Fruit fly (Drosophila melanogaster) whole organism, embryonic: ENCODE measurements around the gene CG7011.

Experiments
- BEAF-32 ChIP-seq: fragments of 200-800 bp; sonication (Bioruptor generic); optimal IDR thresholded peaks from 3 replicates; lab custom pipeline; 2017; ENCODE audit warnings: missing biosample characterization, missing genetic modification characterization, mild to moderate bottlenecking, moderate library complexity, missing genetic modification reagents
- CG10274 ChIP-seq: fragments of 200-800 bp; sonication (Bioruptor generic); optimal IDR thresholded peaks from 3 replicates; lab custom pipeline; 2017; ENCODE audit warnings: missing biosample characterization, mild to moderate bottlenecking, missing genetic modification characterization
- CG10462 ChIP-seq: fragments of 200-800 bp; sonication (Bioruptor generic); optimal IDR thresholded peaks from 2 replicates; lab custom pipeline; 2016; ENCODE audit warnings: missing biosample characterization, missing genetic modification characterization
- CG15514 ChIP-seq: fragments of 200-800 bp; sonication (Bioruptor generic); optimal IDR thresholded peaks from 3 replicates; lab custom pipeline; 2017; ENCODE audit warnings: missing biosample characterization, missing genetic modification characterization, mild to moderate bottlenecking, moderate library complexity, missing genetic modification reagents
- CG1647 ChIP-seq: fragments of 200-800 bp; sonication (Bioruptor generic); optimal IDR thresholded peaks from 3 replicates; lab custom pipeline; 2016; ENCODE audit warnings: missing biosample characterization, missing genetic modification characterization
- CG17328 ChIP-seq: fragments of 200-800 bp; sonication (Bioruptor generic); IDR thresholded peaks from 2 replicates; pipeline ENCODE4 v1.3.6; 2022; ENCODE audit warnings: missing biosample characterization, missing genetic modification characterization
- CG17912 ChIP-seq: fragments of 200-800 bp; sonication (Bioruptor generic); optimal IDR thresholded peaks from 2 replicates; lab custom pipeline; 2018; ENCODE audit warnings: missing biosample characterization, mild to moderate bottlenecking, missing genetic modification characterization
- CG18764 ChIP-seq: fragments of 200-800 bp; sonication (Bioruptor generic); optimal IDR thresholded peaks from 3 replicates; lab custom pipeline; 2016; ENCODE audit warnings: missing biosample characterization, missing genetic modification characterization
- CG2199 ChIP-seq: fragments of 200-800 bp; sonication (Bioruptor generic); IDR thresholded peaks from 3 replicates; pipeline ENCODE4 v1.3.6; 2022; ENCODE audit warnings: missing biosample characterization, missing genetic modification characterization
- CG2712 ChIP-seq: fragments of 200-800 bp; optimal IDR thresholded peaks from 3 replicates; lab custom pipeline; 2019; ENCODE audit warnings: missing biosample characterization, mild to moderate bottlenecking, missing genetic modification characterization, moderate library complexity
- CG3065 ChIP-seq: fragments of 200-800 bp; sonication (Bioruptor generic); optimal IDR thresholded peaks from 2 replicates; lab custom pipeline; 2016; ENCODE audit warnings: missing biosample characterization, missing genetic modification characterization
- CG3163 ChIP-seq: fragments of 200-800 bp; sonication (Bioruptor generic); optimal IDR thresholded peaks from 3 replicates; lab custom pipeline; 2016; ENCODE audit warnings: missing biosample characterization, missing genetic modification characterization
- CG33557 ChIP-seq: fragments of 200-800 bp; sonication (Bioruptor generic); optimal IDR thresholded peaks from 2 replicates; lab custom pipeline; 2019; ENCODE audit warnings: missing biosample characterization, mild to moderate bottlenecking, missing genetic modification characterization, moderate library complexity
- CG4328 ChIP-seq: fragments of 200-800 bp; sonication (Bioruptor generic); optimal IDR thresholded peaks from 3 replicates; lab custom pipeline; 2017; ENCODE audit warnings: missing biosample characterization, missing genetic modification reagents, missing genetic modification characterization
- CG4360 ChIP-seq: fragments of 200-800 bp; sonication (Bioruptor generic); IDR thresholded peaks from 2 replicates; pipeline ENCODE4 v1.3.6; 2022; ENCODE audit warnings: missing biosample characterization, missing genetic modification characterization
- CG5180 ChIP-seq: fragments of 200-800 bp; sonication (Bioruptor generic); optimal IDR thresholded peaks from 3 replicates; lab custom pipeline; 2017; ENCODE audit warnings: missing biosample characterization, missing genetic modification characterization, mild to moderate bottlenecking, moderate library complexity, missing genetic modification reagents
- CG6854 ChIP-seq: fragments of 200-800 bp; sonication (Bioruptor generic); optimal IDR thresholded peaks from 3 replicates; lab custom pipeline; 2017; ENCODE audit warnings: missing biosample characterization, mild to moderate bottlenecking, missing genetic modification characterization
- CG7556 ChIP-seq: fragments of 200-800 bp; sonication (Bioruptor generic); optimal IDR thresholded peaks from 2 replicates; lab custom pipeline; 2017; ENCODE audit warnings: missing biosample characterization, mild to moderate bottlenecking, missing genetic modification characterization
- CG7928 ChIP-seq: fragments of 200-800 bp; sonication (Bioruptor generic); optimal IDR thresholded peaks from 2 replicates; lab custom pipeline; 2017; ENCODE audit warnings: missing biosample characterization, mild to moderate bottlenecking, missing genetic modification characterization
- CG7963 ChIP-seq: fragments of 200-800 bp; sonication (Bioruptor generic); IDR thresholded peaks from 3 replicates; pipeline ENCODE4 v1.3.6; 2022; ENCODE audit warnings: missing biosample characterization, missing genetic modification characterization; ENCODE audit not compliant: partially characterized antibody
- CG8924 ChIP-seq: fragments of 200-800 bp; optimal IDR thresholded peaks from 3 replicates; lab custom pipeline; 2019; ENCODE audit warnings: missing biosample characterization, mild to moderate bottlenecking, missing genetic modification characterization, moderate library complexity
- CG9437 ChIP-seq: fragments of 200-800 bp; sonication (Bioruptor generic); optimal IDR thresholded peaks from 2 replicates; lab custom pipeline; 2018; ENCODE audit warnings: missing biosample characterization, mild to moderate bottlenecking, missing genetic modification characterization
- CG9817 ChIP-seq: fragments of 200-800 bp; sonication (Bioruptor generic); optimal IDR thresholded peaks from 2 replicates; lab custom pipeline; 2018; ENCODE audit warnings: missing biosample characterization, mild to moderate bottlenecking, missing genetic modification characterization, moderate library complexity
- CrebB ChIP-seq: fragments of 200-800 bp; sonication (Bioruptor generic); optimal IDR thresholded peaks from 3 replicates; lab custom pipeline; 2018; ENCODE audit warnings: missing biosample characterization, mild to moderate bottlenecking, missing genetic modification characterization
- Doc3 ChIP-seq: fragments of 200-800 bp; sonication (Bioruptor generic); IDR thresholded peaks from 3 replicates; pipeline ENCODE4 v1.3.6; 2022; ENCODE audit warnings: missing biosample characterization, missing genetic modification characterization; ENCODE audit not compliant: partially characterized antibody
- Fer3 ChIP-seq: fragments of 200-800 bp; sonication (Bioruptor generic); optimal IDR thresholded peaks from 2 replicates; lab custom pipeline; 2018; ENCODE audit warnings: missing biosample characterization, mild to moderate bottlenecking, missing genetic modification characterization, moderate library complexity
- HLH3B ChIP-seq: fragments of 200-800 bp; sonication (Bioruptor generic); IDR thresholded peaks from 2 replicates; pipeline ENCODE4 v1.3.6; 2022; ENCODE audit warnings: missing biosample characterization, missing genetic modification characterization
- Hey ChIP-seq: fragments of 200-800 bp; sonication (Bioruptor generic); optimal IDR thresholded peaks from 3 replicates; lab custom pipeline; 2018; ENCODE audit warnings: missing biosample characterization, mild to moderate bottlenecking, missing genetic modification characterization
- Lhr ChIP-seq: fragments of 200-800 bp; sonication (Bioruptor generic); optimal IDR thresholded peaks from 3 replicates; lab custom pipeline; 2017; ENCODE audit warnings: mild to moderate bottlenecking, missing biosample characterization, missing genetic modification reagents, missing genetic modification characterization
- Mad ChIP-seq: fragments of 200-800 bp; sonication (Bioruptor generic); optimal IDR thresholded peaks from 2 replicates; lab custom pipeline; 2016; ENCODE audit warnings: missing biosample characterization, missing genetic modification characterization
- Myb ChIP-seq: fragments of 200-800 bp; sonication (Bioruptor generic); optimal IDR thresholded peaks from 2 replicates; lab custom pipeline; 2016; ENCODE audit warnings: missing biosample characterization, missing genetic modification characterization
- Rx ChIP-seq: fragments of 200-800 bp; sonication (Bioruptor generic); IDR thresholded peaks from 2 replicates; pipeline ENCODE4 v1.3.6; 2022; ENCODE audit warnings: missing biosample characterization, missing genetic modification characterization
- YL-1 ChIP-seq: fragments of 200-800 bp; sonication (Bioruptor generic); optimal IDR thresholded peaks from 3 replicates; lab custom pipeline; 2017; ENCODE audit warnings: missing biosample characterization, mild to moderate bottlenecking, missing genetic modification characterization
- ab ChIP-seq: fragments of 200-800 bp; sonication (Bioruptor generic); optimal IDR thresholded peaks from 2 replicates; lab custom pipeline; 2016; ENCODE audit warnings: missing biosample characterization, missing genetic modification characterization
- caup ChIP-seq: fragments of 200-800 bp; sonication (Bioruptor generic); optimal IDR thresholded peaks from 3 replicates; lab custom pipeline; 2017; ENCODE audit warnings: missing biosample characterization, mild to moderate bottlenecking, missing genetic modification characterization, moderate library complexity; ENCODE audit not compliant: severe bottlenecking
- croc ChIP-seq: fragments of 200-800 bp; sonication (Bioruptor generic); conservative IDR thresholded peaks from 3 replicates; pipeline ENCODE4 v1.3.6; 2022; ENCODE audit warnings: missing biosample characterization, missing genetic modification characterization
- crol ChIP-seq: fragments of 200-800 bp; sonication (Bioruptor generic); IDR thresholded peaks from 2 replicates; pipeline ENCODE4 v1.3.6; 2022; ENCODE audit warnings: missing biosample characterization, missing genetic modification characterization
- dimm ChIP-seq: fragments of 200-800 bp; sonication (Bioruptor generic); IDR thresholded peaks from 2 replicates; pipeline ENCODE4 v1.3.6; 2022; ENCODE audit warnings: missing biosample characterization, missing genetic modification characterization
- gce ChIP-seq: fragments of 200-800 bp; sonication (Bioruptor generic); IDR thresholded peaks from 3 replicates; pipeline ENCODE4 v1.3.6; 2022; ENCODE audit warnings: missing biosample characterization, missing genetic modification characterization
- grau ChIP-seq: fragments of 200-800 bp; optimal IDR thresholded peaks from 3 replicates; lab custom pipeline; 2019; ENCODE audit warnings: missing biosample characterization, mild to moderate bottlenecking, missing genetic modification characterization, moderate library complexity
- her ChIP-seq: fragments of 200-800 bp; sonication (Bioruptor generic); optimal IDR thresholded peaks from 2 replicates; lab custom pipeline; 2016; ENCODE audit warnings: missing biosample characterization, missing genetic modification characterization
- jigr1 ChIP-seq: fragments of 200-800 bp; sonication (Bioruptor generic); IDR thresholded peaks from 3 replicates; pipeline ENCODE4 v1.3.6; 2022; ENCODE audit warnings: missing biosample characterization, missing genetic modification characterization
- luna ChIP-seq: fragments of 200-800 bp; sonication (Bioruptor generic); optimal IDR thresholded peaks from 2 replicates; lab custom pipeline; 2016; ENCODE audit warnings: missing biosample characterization, missing genetic modification characterization
- p53 ChIP-seq: fragments of 200-800 bp; sonication (Bioruptor generic); optimal IDR thresholded peaks from 2 replicates; lab custom pipeline; 2016; ENCODE audit warnings: missing biosample characterization, missing genetic modification characterization
- pnt ChIP-seq: fragments of 200-800 bp; sonication (Bioruptor generic); optimal IDR thresholded peaks from 3 replicates; lab custom pipeline; 2016; ENCODE audit warnings: missing biosample characterization, missing genetic modification characterization
- ranshi ChIP-seq: fragments of 200-800 bp; sonication (Bioruptor generic); IDR thresholded peaks from 2 replicates; pipeline ENCODE4 v1.3.6; 2022; ENCODE audit warnings: missing biosample characterization, missing genetic modification characterization
- sens ChIP-seq: fragments of 200-800 bp; sonication (Bioruptor generic); peaks from one replicate; lab custom pipeline; 2016; ENCODE audit warnings: missing biosample characterization, missing genetic modification characterization
- trh ChIP-seq: fragments of 200-800 bp; sonication (Bioruptor generic); optimal IDR thresholded peaks from 2 replicates; lab custom pipeline; 2016; ENCODE audit warnings: missing biosample characterization, missing genetic modification characterization

CG7011 gene

DNA sequence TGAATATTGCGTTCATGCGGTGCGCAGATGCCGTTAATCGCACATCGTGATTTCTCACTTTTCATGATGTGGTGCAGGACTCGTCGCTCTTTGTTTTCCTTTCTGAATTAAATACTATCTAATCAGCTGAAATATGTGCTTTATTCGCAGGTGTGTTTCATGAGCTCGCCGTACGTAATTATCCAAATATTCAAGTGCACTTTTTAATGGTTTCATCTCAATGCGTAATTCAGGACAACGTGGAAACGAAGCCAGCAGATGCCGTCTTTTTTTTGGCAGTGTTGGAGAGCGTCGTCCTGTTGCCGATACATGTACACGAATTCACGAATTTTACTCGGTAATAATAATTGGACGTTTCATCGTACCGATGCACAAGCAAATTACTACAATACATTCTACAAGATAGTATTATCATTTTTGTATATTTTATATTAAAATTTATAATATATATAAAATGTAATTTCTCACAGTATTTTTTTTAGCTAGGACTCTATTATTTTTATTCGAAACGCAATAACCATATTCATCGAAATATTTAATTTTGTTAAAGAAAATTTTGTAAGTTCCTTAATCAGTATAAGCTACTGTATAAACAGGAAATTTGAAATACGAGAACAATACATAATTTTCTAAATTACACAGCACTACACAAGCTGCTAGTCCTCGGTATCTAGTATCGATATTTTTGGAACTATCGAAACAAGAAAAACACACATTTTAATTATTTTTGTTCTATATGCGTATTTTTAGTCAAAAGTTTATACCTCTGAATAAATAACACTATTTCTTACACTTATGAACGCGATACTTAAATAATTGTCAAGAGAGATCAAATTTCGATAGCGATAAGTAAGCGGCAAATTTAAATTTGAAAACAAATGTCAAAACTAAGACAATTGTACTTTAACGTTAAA is 26.5 kb downstream of the CG7011 start, which contains the start of gene CG12316 (continued):
- TF ChIP-seq CG7928 (peak; percentile 55), ab (GFP tag; lab: Kevin White, UChicago) (peak; percentile 57), CG33557 (peak; percentile 96), gce (GFP tag; lab: Robert Waterston, UW) (peak; percentile 36; the same call in 2 of the 3 replicates), Doc3 (peak; percentile 87), YL-1 (GFP tag; lab: Kevin White, UChicago) (peak; percentile 94), CG15514 (GFP tag; lab: Kevin White, UChicago) (peak; percentile 87), crol (no peak), CG10462 (peak; percentile 75), CrebB (tag; lab: Kevin White, UChicago) (peak; percentile 92), croc (GFP tag; lab: Robert Waterston, UW) (peak; percentile 76), CG1647 (GFP tag; lab: Kevin White, UChicago) (peak; percentile 83), CG8924 (tag; lab: Kevin White, UChicago) (peak; percentile 95), Hey (peak; percentile 75), CG2712 (tag; lab: Kevin White, UChicago) (peak; percentile 95), Rx (GFP tag; lab: Robert Waterston, UW) (peak; percentile 80), CG5180 (GFP tag; lab: Kevin White, UChicago) (no peak), dimm (no peak; the same call in none of the 2 replicates), CG4328 (GFP tag; lab: Kevin White, UChicago) (peak; percentile 94), Myb (GFP tag; lab: Kevin White, UChicago) (peak; percentile 77), grau (peak; percentile 91), CG17328 (peak; percentile 84), sens (peak; percentile 100), HLH3B (peak; percentile 74), Lhr (peak; percentile 69), CG17912 (GFP tag; lab: Kevin White, UChicago) (peak; percentile 88), CG6854 (GFP tag; lab: Kevin White, UChicago) (peak; percentile 92), CG7963 (GFP tag; lab: Robert Waterston, UW) (peak; percentile 59; the same call in 1 of the 3 replicates), ranshi (GFP tag; lab: Robert Waterston, UW) (peak; percentile 83), caup (peak; percentile 90), CG2199 (GFP tag; lab: Robert Waterston, UW) (peak; percentile 82; the same call in 1 of the 3 replicates), Fer3 (tag; lab: Kevin White, UChicago) (peak; percentile 89), her (GFP tag; lab: Kevin White, UChicago) (peak; percentile 91), jigr1 (GFP tag; lab: Robert Waterston, UW) (0 out of 3 replicates have a peak, but pooled peaks have one; percentile 54), CG9817 (tag; lab: Kevin White, UChicago) (peak; percentile 87), BEAF-32 (GFP tag; lab: Kevin White, UChicago) (peak; percentile 78), CG4360 (GFP tag; lab: Robert Waterston, UW) (0 out of 2 replicates have a peak, but pooled peaks have one; percentile 7), CG3065 (GFP tag; lab: Kevin White, UChicago) (peak; percentile 43), trh (GFP tag; lab: Kevin White, UChicago) (peak; percentile 42), pnt (GFP tag; lab: Kevin White, UChicago) (peak; percentile 80), CG9437 (GFP tag; lab: Kevin White, UChicago) (peak; percentile 85), CG3163 (GFP tag; lab: Kevin White, UChicago) (peak; percentile 76), CG10274 (GFP tag; lab: Kevin White, UChicago) (peak; percentile 79), CG18764 (GFP tag; lab: Kevin White, UChicago) (peak; percentile 80), p53 (GFP tag; lab: Kevin White, UChicago) (peak; percentile 85), luna (GFP tag; lab: Kevin White, UChicago) (peak; percentile 77), CG7556 (peak; percentile 93), Mad (GFP tag; lab: Kevin White, UChicago) (peak; percentile 95)
